Worm (Caenorhabditis elegans) whole organism, L1 larva: ENCODE results near the gene ZK112.4.

Experiments
- C04F5.9 ChIP-seq: sonication (generic microtip); optimal IDR thresholded peaks from 2 replicates; lab custom pipeline; 2016; ENCODE audit warnings: missing genetic modification characterization, missing compliant biosample characterization
- C34B4.2 ChIP-seq: sonication (generic microtip); optimal IDR thresholded peaks from 2 replicates; lab custom pipeline; 2017; ENCODE audit warnings: mild to moderate bottlenecking, missing genetic modification characterization, missing compliant biosample characterization
- alr-1 ChIP-seq: fragments of 200-800 bp; sonication (Bioruptor generic); optimal IDR thresholded peaks from 2 replicates; lab custom pipeline; 2018; ENCODE audit warnings: borderline replicate concordance, mild to moderate bottlenecking, missing genetic modification characterization, missing compliant biosample characterization
- ama-1 ChIP-seq: fragments of 150-350 bp; optimal IDR thresholded peaks from 2 replicates; lab custom pipeline; 2014
- ceh-82 ChIP-seq, 3 experiments: fragments of 150-350 bp in 1 of 3; sonication (generic microtip) in 2 of 3; optimal IDR thresholded peaks; 2 replicates each; lab custom pipeline; 2014 to 2017; ENCODE audit warnings: missing biosample characterization in 3 of 3, missing genetic modification characterization in 3 of 3
- ceh-88 ChIP-seq: fragments of 200-800 bp; sonication (Bioruptor generic); IDR thresholded peaks from 2 replicates; pipeline ENCODE4 v1.3.6; 2022; ENCODE audit warnings: missing genetic modification characterization, missing compliant biosample characterization
- ceh-90 ChIP-seq: sonication (generic microtip); optimal IDR thresholded peaks from 2 replicates; lab custom pipeline; 2016; ENCODE audit warnings: missing genetic modification characterization, missing compliant biosample characterization
- ces-1 ChIP-seq: fragments of 150-350 bp; optimal IDR thresholded peaks from 2 replicates; lab custom pipeline; 2014; ENCODE audit warnings: missing biosample characterization, missing genetic modification reagents, missing genetic modification characterization
- dpl-1 ChIP-seq, 3 experiments: fragments of 150-350 bp in 2 of 3; sonication (generic microtip) in 1 of 3; optimal IDR thresholded peaks; 2 replicates each; lab custom pipeline; 2014 to 2017; ENCODE audit warnings: missing biosample characterization in 3 of 3, missing genetic modification characterization in 3 of 3, missing genetic modification reagents in 3 of 3
- efl-3 ChIP-seq: fragments of 200-800 bp; sonication (Bioruptor generic); optimal IDR thresholded peaks from 2 replicates; lab custom pipeline; 2018; ENCODE audit warnings: mild to moderate bottlenecking, missing genetic modification characterization, missing compliant biosample characterization
- egl-13 ChIP-seq: sonication (generic microtip); optimal IDR thresholded peaks from 2 replicates; lab custom pipeline; 2016; ENCODE audit warnings: missing genotype, missing genetic modification reagents, missing genetic modification characterization, missing compliant biosample characterization
- egl-27 ChIP-seq, 2 experiments: fragments of 150-350 bp in 1 of 2; sonication (generic microtip); optimal IDR thresholded peaks; 3 replicates each; lab custom pipeline; 2017 to 2018; ENCODE audit warnings: missing biosample characterization in 2 of 2, missing genetic modification characterization in 2 of 2, missing genetic modification reagents in 2 of 2
- elt-2 ChIP-seq: sonication (generic microtip); optimal IDR thresholded peaks from 2 replicates; lab custom pipeline; 2016; ENCODE audit warnings: missing genetic modification characterization, mild to moderate bottlenecking, inconsistent platforms, missing compliant biosample characterization, missing genetic modification reagents
- ets-5 ChIP-seq: fragments of 200-800 bp; sonication (Bioruptor generic); IDR thresholded peaks from 2 replicates; pipeline ENCODE4 v1.3.6; 2022; ENCODE audit warnings: missing genetic modification characterization, missing compliant biosample characterization
- fkh-10 ChIP-seq: sonication (generic microtip); optimal IDR thresholded peaks from 2 replicates; lab custom pipeline; 2017; ENCODE audit warnings: missing biosample characterization, missing genetic modification reagents, missing genetic modification characterization
- fkh-4 ChIP-seq: sonication (generic microtip); optimal IDR thresholded peaks from 2 replicates; lab custom pipeline; 2016; ENCODE audit warnings: missing compliant biosample characterization, missing genetic modification characterization, borderline replicate concordance
- fkh-8 ChIP-seq: sonication (generic microtip); optimal IDR thresholded peaks from 2 replicates; lab custom pipeline; 2016; ENCODE audit warnings: mild to moderate bottlenecking, missing genetic modification characterization, missing compliant biosample characterization
- fos-1 ChIP-seq: fragments of 150-350 bp; optimal IDR thresholded peaks from 2 replicates; lab custom pipeline; 2014; ENCODE audit warnings: missing biosample characterization, missing genetic modification characterization
- hlh-17 ChIP-seq: fragments of 200-800 bp; sonication (Bioruptor generic); optimal IDR thresholded peaks from 2 replicates; lab custom pipeline; 2018; ENCODE audit warnings: missing genetic modification characterization, mild to moderate bottlenecking, missing compliant biosample characterization, moderate library complexity, borderline replicate concordance
- irx-1 ChIP-seq: sonication (generic microtip); optimal IDR thresholded peaks from 2 replicates; lab custom pipeline; 2016; ENCODE audit warnings: missing genetic modification characterization, missing compliant biosample characterization
- jun-1 ChIP-seq: fragments of 150-350 bp; optimal IDR thresholded peaks from 2 replicates; lab custom pipeline; 2014; ENCODE audit warnings: missing biosample characterization, missing genetic modification reagents, missing genetic modification characterization
- lin-13 ChIP-seq: fragments of 150-350 bp; optimal IDR thresholded peaks from 2 replicates; lab custom pipeline; 2014; ENCODE audit warnings: missing biosample characterization, missing genetic modification reagents, missing genetic modification characterization
- lin-15B ChIP-seq: fragments of 150-350 bp; sonication (generic microtip); optimal IDR thresholded peaks from 3 replicates; lab custom pipeline; 2014; ENCODE audit warnings: missing biosample characterization, missing genetic modification characterization
- lin-35 ChIP-seq, 2 experiments: fragments of 150-350 bp; optimal IDR thresholded peaks; 2 replicates each; lab custom pipeline; 2014; ENCODE audit warnings: missing biosample characterization in 2 of 2, missing genetic modification characterization in 2 of 2, missing genetic modification reagents in 2 of 2
- lsy-2 ChIP-seq, 2 experiments: fragments of 150-350 bp; optimal IDR thresholded peaks; 2 replicates each; lab custom pipeline; 2014; ENCODE audit warnings: missing biosample characterization in 2 of 2, missing genetic modification characterization in 2 of 2
- mab-9 ChIP-seq: fragments of 200-800 bp; sonication (Bioruptor generic); IDR thresholded peaks from 2 replicates; pipeline ENCODE4 v1.3.6; 2022; ENCODE audit warnings: missing genetic modification reagents, missing genetic modification characterization, missing compliant biosample characterization
- mdl-1 ChIP-seq, 2 experiments: fragments of 150-350 bp; optimal IDR thresholded peaks; 2 replicates each; lab custom pipeline; 2014 to 2017; ENCODE audit warnings: missing biosample characterization in 2 of 2, missing genetic modification characterization in 2 of 2, inconsistent platforms in 1 of 2
- mef-2 ChIP-seq: fragments of 150-350 bp; optimal IDR thresholded peaks from 2 replicates; lab custom pipeline; 2014; ENCODE audit warnings: missing biosample characterization, missing genetic modification characterization
- nhr-11 ChIP-seq: fragments of 150-350 bp; optimal IDR thresholded peaks from 2 replicates; lab custom pipeline; 2014; ENCODE audit warnings: missing biosample characterization, missing genetic modification characterization
- nhr-19 ChIP-seq: fragments of 200-800 bp; sonication (Bioruptor generic); conservative IDR thresholded peaks from 2 replicates; pipeline ENCODE4 v1.3.6; 2022; ENCODE audit warnings: missing genetic modification characterization, missing compliant biosample characterization
- nhr-20 ChIP-seq: sonication (generic microtip); optimal IDR thresholded peaks from 2 replicates; lab custom pipeline; 2016; ENCODE audit warnings: mild to moderate bottlenecking, missing genetic modification characterization, missing compliant biosample characterization
- nhr-237 ChIP-seq: fragments of 150-350 bp; optimal IDR thresholded peaks from 2 replicates; lab custom pipeline; 2014; ENCODE audit warnings: missing biosample characterization, missing genetic modification characterization
- nhr-28 ChIP-seq: fragments of 150-350 bp; optimal IDR thresholded peaks from 2 replicates; lab custom pipeline; 2014; ENCODE audit warnings: missing biosample characterization, missing genetic modification characterization
- nhr-71 ChIP-seq: sonication (generic microtip); optimal IDR thresholded peaks from 2 replicates; lab custom pipeline; 2016; ENCODE audit warnings: mild to moderate bottlenecking, missing genetic modification characterization, moderate library complexity, missing compliant biosample characterization
- nhr-77 ChIP-seq: fragments of 150-350 bp; optimal IDR thresholded peaks from 2 replicates; lab custom pipeline; 2014; ENCODE audit warnings: missing biosample characterization, missing genetic modification characterization
- pag-3 ChIP-seq: sonication (generic microtip); optimal IDR thresholded peaks from 2 replicates; lab custom pipeline; 2017; ENCODE audit warnings: missing genetic modification characterization, mild to moderate bottlenecking, missing compliant biosample characterization, antibody characterized with exemption, borderline replicate concordance; ENCODE audit not compliant: insufficient read depth
- pax-3 ChIP-seq: fragments of 200-800 bp; sonication (Bioruptor generic); optimal IDR thresholded peaks from 2 replicates; lab custom pipeline; 2018; ENCODE audit warnings: mild to moderate bottlenecking, missing genetic modification characterization, moderate library complexity, missing compliant biosample characterization
- skn-1 ChIP-seq: fragments of 150-350 bp; optimal IDR thresholded peaks from 2 replicates; lab custom pipeline; 2014; ENCODE audit warnings: missing biosample characterization, missing genetic modification characterization
- snpc-4 ChIP-seq: fragments of 150-350 bp; optimal IDR thresholded peaks from 2 replicates; lab custom pipeline; 2014; ENCODE audit warnings: missing biosample characterization, missing genetic modification characterization
- snu-23 ChIP-seq: sonication (generic microtip); optimal IDR thresholded peaks from 2 replicates; lab custom pipeline; 2016; ENCODE audit warnings: missing genetic modification characterization, missing compliant biosample characterization
- sup-37 ChIP-seq: fragments of 200-800 bp; sonication (Bioruptor generic); optimal IDR thresholded peaks from 2 replicates; lab custom pipeline; 2018; ENCODE audit warnings: mild to moderate bottlenecking, missing genetic modification characterization, missing compliant biosample characterization
- swsn-7 ChIP-seq: sonication (generic microtip); optimal IDR thresholded peaks from 2 replicates; lab custom pipeline; 2016; ENCODE audit warnings: missing genetic modification characterization, missing compliant biosample characterization
- tbx-2 ChIP-seq: sonication (generic microtip); optimal IDR thresholded peaks from 2 replicates; lab custom pipeline; 2016; ENCODE audit warnings: missing genetic modification characterization, missing compliant biosample characterization
- tlp-1 ChIP-seq: fragments of 150-350 bp; optimal IDR thresholded peaks from 2 replicates; lab custom pipeline; 2014; ENCODE audit warnings: missing biosample characterization, missing genetic modification characterization
- unc-130 ChIP-seq: fragments of 150-350 bp; optimal IDR thresholded peaks from 2 replicates; lab custom pipeline; 2017; ENCODE audit warnings: missing biosample characterization, missing genetic modification characterization, inconsistent platforms
- unc-30 ChIP-seq: sonication (generic microtip); optimal IDR thresholded peaks from 2 replicates; lab custom pipeline; 2017; ENCODE audit warnings: missing biosample characterization, missing genetic modification characterization
- unc-98 ChIP-seq: fragments of 200-800 bp; sonication (Bioruptor generic); IDR thresholded peaks from 2 replicates; pipeline ENCODE4 v1.3.6; 2022; ENCODE audit warnings: missing genetic modification characterization, missing compliant biosample characterization
- vab-15 ChIP-seq: sonication (generic microtip); optimal IDR thresholded peaks from 2 replicates; lab custom pipeline; 2017; ENCODE audit warnings: missing genotype, mild to moderate bottlenecking, missing genetic modification characterization, missing compliant biosample characterization
- zag-1 ChIP-seq: fragments of 150-350 bp; optimal IDR thresholded peaks from 2 replicates; lab custom pipeline; 2014; ENCODE audit warnings: missing biosample characterization, missing genetic modification characterization
- zip-4 ChIP-seq: fragments of 200-800 bp; sonication (Bioruptor generic); optimal IDR thresholded peaks from 2 replicates; lab custom pipeline; 2018; ENCODE audit warnings: mild to moderate bottlenecking, missing genetic modification characterization, moderate library complexity, missing compliant biosample characterization
- ztf-4 ChIP-seq: fragments of 150-350 bp; optimal IDR thresholded peaks from 2 replicates; lab custom pipeline; 2014; ENCODE audit warnings: missing biosample characterization, missing genetic modification characterization

The ZK112.4 gene

ce11 chrIII:7767415-7767814 is 37.6 kb upstream of the ZK112.4 start, which contains the start of gene ZK686.5:
Gene ZK686.5, minus strand, starts transcription at chrIII:7767515.
- TF ChIP-seq nhr-11 (tag; lab: Kevin White, UChicago) = no peak
- no peak for TF ChIP-seq ceh-82 (tag; optimal IDR thresholded peaks at IDR 0.05; lab: Kevin White, UChicago)
- TF ChIP-seq, all 84 proteins: peak for 0

ce11 chrIII:7765974-7766373 is 36.2 kb upstream of the ZK112.4 start, which contains the start of gene ZK686.2:
Gene ZK686.2, minus strand, starts transcription at chrIII:7766052.
- TF ChIP-seq nhr-28 (tag; lab: Kevin White, UChicago) (no peak), efl-3 (no peak), nhr-11 (tag; lab: Kevin White, UChicago) (no peak), egl-27 (tag; optimal IDR thresholded peaks at IDR 0.05; lab: Kevin White, UChicago) (no peak), snu-23 (no peak), fkh-10 (GFP tag; lab: Kevin White, UChicago) (no peak), elt-2 (no peak), lin-15B (tag; lab: Kevin White, UChicago) (peak; percentile 27), vab-15 (tag; lab: Kevin White, UChicago) (no peak), fkh-8 (no peak), egl-13 (tag; lab: Kevin White, UChicago) (peak; percentile 21), ets-5 (GFP tag; lab: Robert Waterston, UW) (no peak), ama-1 (lab: Kevin White, UChicago) (no peak), snpc-4 (tag; lab: Kevin White, UChicago) (no peak), ceh-88 (GFP tag; lab: Robert Waterston, UW) (no peak), lin-13 (no peak), dpl-1 (GFP tag; optimal IDR thresholded peaks at IDR 0.05; lab: Kevin White, UChicago) (peak in 2 of 3 experiments; percentile 19 to 61), ztf-4 (tag; lab: Kevin White, UChicago) (no peak), ceh-90 (no peak), tlp-1 (tag; lab: Kevin White, UChicago) (no peak), skn-1 (tag; lab: Kevin White, UChicago) (peak; percentile 11), ces-1 (no peak), unc-130 (tag; lab: Kevin White, UChicago) (no peak), lin-35 (GFP tag; optimal IDR thresholded peaks at IDR 0.05; lab: Kevin White, UChicago) (peak; percentile 16 to 37), pag-3 (no peak), C04F5.9 (tag; lab: Kevin White, UChicago) (no peak), sup-37 (GFP tag; lab: Kevin White, UChicago) (no peak), tbx-2 (no peak), mab-9 (GFP tag; lab: Robert Waterston, UW) (no peak), zag-1 (tag; lab: Kevin White, UChicago) (no peak), nhr-237 (tag; lab: Kevin White, UChicago) (no peak), mef-2 (tag; lab: Kevin White, UChicago) (no peak), nhr-77 (tag; lab: Kevin White, UChicago) (no peak), jun-1 (tag; lab: Kevin White, UChicago) (no peak), swsn-7 (tag; lab: Kevin White, UChicago) (peak; percentile 33), C34B4.2 (tag; lab: Kevin White, UChicago) (no peak), alr-1 (tag; lab: Kevin White, UChicago) (no peak), nhr-71 (tag; lab: Kevin White, UChicago) (peak; percentile 48), mdl-1 (tag; optimal IDR thresholded peaks at IDR 0.05; lab: Kevin White, UChicago) (no peak), zip-4 (no peak), unc-98 (GFP tag; lab: Robert Waterston, UW) (no peak), nhr-19 (GFP tag; lab: Robert Waterston, UW) (peak; percentile 4; the same call in 1 of the 2 replicates), fos-1 (tag; lab: Kevin White, UChicago) (no peak), hlh-17 (GFP tag; lab: Kevin White, UChicago) (no peak), pax-3 (tag; lab: Kevin White, UChicago) (no peak), irx-1 (tag; lab: Kevin White, UChicago) (no peak), unc-30 (tag; lab: Kevin White, UChicago) (no peak), lsy-2 (tag; optimal IDR thresholded peaks at IDR 0.05; lab: Kevin White, UChicago) (peak; percentile 68 to 80), fkh-4 (tag; lab: Kevin White, UChicago) (no peak), nhr-20 (tag; lab: Kevin White, UChicago) (peak; percentile 28)
